Worm (Caenorhabditis elegans) whole organism, late embryonic: ENCODE data around the gene D2023.4.

Experiments used
- C08G9.2 ChIP-seq: sonication (generic microtip); optimal IDR thresholded peaks from 2 replicates; lab custom pipeline; 2016; ENCODE audit warnings: mild to moderate bottlenecking, missing genetic modification characterization, moderate library complexity, missing compliant biosample characterization
- K02D7.2 ChIP-seq: sonication (generic microtip); optimal IDR thresholded peaks from 2 replicates; lab custom pipeline; 2017; ENCODE audit warnings: mild to moderate bottlenecking, missing genetic modification characterization, missing compliant biosample characterization
- K09A11.1 ChIP-seq: sonication (generic microtip); optimal IDR thresholded peaks from 2 replicates; lab custom pipeline; 2017; ENCODE audit warnings: antibody characterized with exemption, mild to moderate bottlenecking, missing genetic modification characterization, missing compliant biosample characterization; ENCODE audit not compliant: insufficient read depth
- Y22D7AL.16 ChIP-seq: sonication (generic microtip); optimal IDR thresholded peaks from 2 replicates; lab custom pipeline; 2016; ENCODE audit warnings: missing genetic modification characterization, missing compliant biosample characterization
- ahr-1 ChIP-seq: sonication (generic microtip); optimal IDR thresholded peaks from 2 replicates; lab custom pipeline; 2016; ENCODE audit warnings: missing genetic modification characterization, missing compliant biosample characterization
- ceh-18 ChIP-seq: sonication (generic microtip); optimal IDR thresholded peaks from 2 replicates; lab custom pipeline; 2016; ENCODE audit warnings: missing genetic modification characterization, missing compliant biosample characterization
- ceh-22 ChIP-seq: sonication (generic microtip); optimal IDR thresholded peaks from 2 replicates; lab custom pipeline; 2017; ENCODE audit warnings: missing biosample characterization, missing genetic modification characterization
- ceh-24 ChIP-seq: sonication (generic microtip); optimal IDR thresholded peaks from 2 replicates; lab custom pipeline; 2016; ENCODE audit warnings: mild to moderate bottlenecking, missing genetic modification characterization, missing compliant biosample characterization
- ceh-31 ChIP-seq: sonication (generic microtip); optimal IDR thresholded peaks from 2 replicates; lab custom pipeline; 2016; ENCODE audit warnings: missing genetic modification characterization, missing compliant biosample characterization
- ceh-34 ChIP-seq: sonication (generic microtip); optimal IDR thresholded peaks from 2 replicates; lab custom pipeline; 2016; ENCODE audit warnings: mild to moderate bottlenecking, missing genetic modification characterization, missing compliant biosample characterization
- ceh-6 ChIP-seq: fragments of 200-800 bp; sonication (Bioruptor generic); optimal IDR thresholded peaks from 2 replicates; lab custom pipeline; 2018; ENCODE audit warnings: mild to moderate bottlenecking, missing genetic modification characterization, missing compliant biosample characterization
- ceh-9 ChIP-seq: sonication (generic microtip); optimal IDR thresholded peaks from 2 replicates; lab custom pipeline; 2016; ENCODE audit warnings: mild to moderate bottlenecking, missing genetic modification characterization, inconsistent platforms, missing compliant biosample characterization
- elt-2 ChIP-seq: sonication (generic microtip); optimal IDR thresholded peaks from 2 replicates; lab custom pipeline; 2016; ENCODE audit warnings: missing genetic modification reagents, missing genetic modification characterization, missing compliant biosample characterization
- ets-4 ChIP-seq: sonication (generic microtip); optimal IDR thresholded peaks from 2 replicates; lab custom pipeline; 2016; ENCODE audit warnings: missing genetic modification characterization, missing compliant biosample characterization
- fkh-10 ChIP-seq: fragments of 150-350 bp; optimal IDR thresholded peaks from 2 replicates; lab custom pipeline; 2014; ENCODE audit warnings: missing biosample characterization, missing genetic modification reagents, missing genetic modification characterization
- fkh-6 ChIP-seq: sonication (generic microtip); optimal IDR thresholded peaks from 2 replicates; lab custom pipeline; 2016; ENCODE audit warnings: missing genetic modification characterization, missing compliant biosample characterization
- gmeb-2 ChIP-seq: sonication (generic microtip); optimal IDR thresholded peaks from 2 replicates; lab custom pipeline; 2016; ENCODE audit warnings: missing genetic modification characterization, inconsistent platforms, missing compliant biosample characterization
- hlh-15 ChIP-seq: sonication (generic microtip); optimal IDR thresholded peaks from 2 replicates; lab custom pipeline; 2016; ENCODE audit warnings: missing genetic modification characterization, missing compliant biosample characterization
- hlh-30 ChIP-seq: sonication (generic microtip); optimal IDR thresholded peaks from 2 replicates; lab custom pipeline; 2017; ENCODE audit warnings: antibody characterized with exemption, missing genetic modification characterization, missing compliant biosample characterization; ENCODE audit not compliant: insufficient read depth
- hlh-6 ChIP-seq: sonication (generic microtip); optimal IDR thresholded peaks from 2 replicates; lab custom pipeline; 2016; ENCODE audit warnings: missing genotype, missing genetic modification characterization, missing compliant biosample characterization
- madf-2 ChIP-seq: sonication (generic microtip); optimal IDR thresholded peaks from 2 replicates; lab custom pipeline; 2017; ENCODE audit warnings: missing genetic modification characterization, missing compliant biosample characterization
- nfya-1 ChIP-seq: sonication (generic microtip); optimal IDR thresholded peaks from 2 replicates; lab custom pipeline; 2017; ENCODE audit warnings: missing genetic modification characterization, mild to moderate bottlenecking, missing compliant biosample characterization, antibody characterized with exemption, moderate library complexity
- nhr-11 ChIP-seq: fragments of 150-350 bp; optimal IDR thresholded peaks from 2 replicates; lab custom pipeline; 2014; ENCODE audit warnings: missing biosample characterization, missing genetic modification characterization
- npax-4 ChIP-seq: sonication (generic microtip); optimal IDR thresholded peaks from 2 replicates; lab custom pipeline; 2016; ENCODE audit warnings: missing genetic modification characterization, missing compliant biosample characterization
- pag-3 ChIP-seq: sonication (generic microtip); optimal IDR thresholded peaks from 2 replicates; lab custom pipeline; 2016; ENCODE audit warnings: missing compliant biosample characterization, missing genetic modification characterization, borderline replicate concordance
- pha-2 ChIP-seq: sonication (generic microtip); optimal IDR thresholded peaks from 2 replicates; lab custom pipeline; 2017; ENCODE audit warnings: mild to moderate bottlenecking, missing genetic modification characterization, missing compliant biosample characterization
- pros-1 ChIP-seq: fragments of 150-350 bp; optimal IDR thresholded peaks from 2 replicates; lab custom pipeline; 2014; ENCODE audit warnings: missing biosample characterization, missing genetic modification reagents, missing genetic modification characterization
- ref-2 ChIP-seq: sonication (generic microtip); optimal IDR thresholded peaks from 2 replicates; lab custom pipeline; 2016; ENCODE audit warnings: missing genetic modification characterization, missing compliant biosample characterization
- sdc-2 ChIP-seq: sonication (generic microtip); optimal IDR thresholded peaks from 2 replicates; lab custom pipeline; 2016; ENCODE audit warnings: missing genotype, missing genetic modification characterization, missing compliant biosample characterization
- syd-9 ChIP-seq: sonication (generic microtip); optimal IDR thresholded peaks from 2 replicates; lab custom pipeline; 2016; ENCODE audit warnings: mild to moderate bottlenecking, missing genetic modification characterization, moderate library complexity, missing compliant biosample characterization
- tbx-7 ChIP-seq: sonication (generic microtip); optimal IDR thresholded peaks from 2 replicates; lab custom pipeline; 2016; ENCODE audit warnings: missing genotype, missing genetic modification characterization, missing compliant biosample characterization
- unc-3 ChIP-seq, 2 experiments: fragments of 200-800 bp in 1 of 2; sonication (Bioruptor generic) in 1 of 2; sonication (generic microtip) in 1 of 2; conservative IDR thresholded peaks in 1 of 2; optimal IDR thresholded peaks in 1 of 2; 2 replicates each; pipeline versions ENCODE4 v1.3.6 to Lab custom; 2016 to 2022; ENCODE audit warnings: missing compliant biosample characterization in 2 of 2, missing genetic modification characterization in 2 of 2, missing genetic modification reagents in 1 of 2
- unc-55 ChIP-seq: sonication (generic microtip); optimal IDR thresholded peaks from 2 replicates; lab custom pipeline; 2017; ENCODE audit warnings: missing biosample characterization, missing genetic modification reagents, missing genetic modification characterization
- unc-86 ChIP-seq: sonication (generic microtip); optimal IDR thresholded peaks from 2 replicates; lab custom pipeline; 2016; ENCODE audit warnings: missing genetic modification characterization, missing compliant biosample characterization
- ztf-16 ChIP-seq: sonication (generic microtip); optimal IDR thresholded peaks from 2 replicates; lab custom pipeline; 2017; ENCODE audit warnings: missing genetic modification characterization, missing compliant biosample characterization

Gene D2023.4

DNA sequence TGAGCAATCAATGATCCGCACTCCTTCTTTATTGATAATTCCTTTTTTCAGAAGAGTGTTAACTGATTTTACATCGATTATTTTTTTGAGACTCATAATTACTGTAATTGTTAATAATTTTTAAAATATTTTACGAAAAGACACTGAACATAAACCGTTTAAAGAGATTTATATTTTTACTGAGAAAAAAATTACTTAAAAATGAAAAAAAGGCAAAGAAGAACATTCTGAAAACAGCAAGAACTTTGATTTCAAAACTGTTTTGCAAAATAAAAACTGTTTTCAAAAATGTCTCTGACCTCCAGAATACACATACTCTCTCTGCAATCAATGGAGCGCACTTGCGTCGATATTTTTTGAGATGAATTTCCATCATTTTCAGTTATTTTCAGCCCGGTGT, 1.4 kb upstream of the D2023.4 start, which contains the start of the genes mpst-1 and D2023.6:
Gene mpst-1, minus strand, starts transcription at position 101 of the 400 bp plus-strand sequence.
Gene D2023.6, plus strand, starts transcription at position 388 of the 400 bp plus-strand sequence.
- TF ChIP-seq ceh-9 (no peak), fkh-10 (no peak), pha-2 (tag; lab: Kevin White, UChicago) (no peak), ceh-34 (no peak), ceh-6 (no peak), C08G9.2 (no peak), unc-55 (GFP tag; lab: Kevin White, UChicago) (no peak), ahr-1 (tag; lab: Kevin White, UChicago) (no peak), madf-2 (tag; lab: Kevin White, UChicago) (no peak), ceh-22 (tag; lab: Kevin White, UChicago) (no peak), unc-3 (GFP tag; conservative IDR thresholded peaks at IDR 0.05; lab: Robert Waterston, UW) (no peak), unc-3 (tag; optimal IDR thresholded peaks at IDR 0.05; lab: Kevin White, UChicago) (no peak), sdc-2 (tag; lab: Kevin White, UChicago) (no peak), tbx-7 (no peak), Y22D7AL.16 (tag; lab: Kevin White, UChicago) (no peak), K09A11.1 (tag; lab: Kevin White, UChicago) (no peak), pros-1 (no peak), npax-4 (tag; lab: Kevin White, UChicago) (no peak)

DNA sequence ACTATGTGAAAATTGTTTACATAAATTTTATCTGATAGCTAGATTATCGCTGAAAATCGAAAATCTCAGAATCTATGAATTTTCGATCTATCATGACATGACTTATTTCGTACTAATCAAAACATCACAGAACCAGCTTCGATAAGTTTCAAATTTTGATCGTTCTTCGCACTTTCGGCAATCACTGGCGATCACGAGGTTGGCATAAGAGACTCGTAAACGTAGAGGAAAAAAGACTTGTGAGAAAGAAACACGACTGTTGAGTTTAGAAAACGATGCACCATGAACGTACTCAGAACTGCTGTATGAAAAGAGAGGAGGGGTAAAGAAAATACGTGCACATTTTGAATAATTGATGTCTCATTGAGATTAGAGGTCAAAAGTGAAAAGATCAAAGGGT, 1.6 kb downstream of the D2023.4 start:
- TF ChIP-seq unc-55 (GFP tag; lab: Kevin White, UChicago) (peak; percentile 33), ets-4 (tag; lab: Kevin White, UChicago) (no peak), ceh-24 (tag; lab: Kevin White, UChicago) (no peak), pros-1 (no peak), syd-9 (no peak), K02D7.2 (tag; lab: Kevin White, UChicago) (no peak), elt-2 (no peak), unc-86 (tag; lab: Kevin White, UChicago) (no peak), fkh-6 (tag; lab: Kevin White, UChicago) (no peak), ceh-18 (tag; lab: Kevin White, UChicago) (peak; percentile 54), gmeb-2 (tag; lab: Kevin White, UChicago) (no peak), ceh-31 (tag; lab: Kevin White, UChicago) (no peak), ztf-16 (tag; lab: Kevin White, UChicago) (no peak), unc-3 (GFP tag; conservative IDR thresholded peaks at IDR 0.05; lab: Robert Waterston, UW) (no peak), unc-3 (tag; optimal IDR thresholded peaks at IDR 0.05; lab: Kevin White, UChicago) (no peak), nhr-11 (tag; lab: Kevin White, UChicago) (no peak), hlh-30 (peak; percentile 11), ref-2 (tag; lab: Kevin White, UChicago) (no peak)
- TF ChIP-seq, all 69 proteins: peak for 3

ce11 chrV:11823125-11823833, 2.3 kb downstream of the D2023.4 start:
- TF ChIP-seq nfya-1 (tag; lab: Kevin White, UChicago) (peak; percentile 36), elt-2 (peak; percentile 39)

ce11 chrV:11822461-11822939, 3.1 kb downstream of the D2023.4 start, which contains the start of gene pyc-1:
TSS of gene pyc-1 (minus strand) at chrV:11822529.
- TF ChIP-seq hlh-15 (tag; lab: Kevin White, UChicago) = no peak

DNA sequence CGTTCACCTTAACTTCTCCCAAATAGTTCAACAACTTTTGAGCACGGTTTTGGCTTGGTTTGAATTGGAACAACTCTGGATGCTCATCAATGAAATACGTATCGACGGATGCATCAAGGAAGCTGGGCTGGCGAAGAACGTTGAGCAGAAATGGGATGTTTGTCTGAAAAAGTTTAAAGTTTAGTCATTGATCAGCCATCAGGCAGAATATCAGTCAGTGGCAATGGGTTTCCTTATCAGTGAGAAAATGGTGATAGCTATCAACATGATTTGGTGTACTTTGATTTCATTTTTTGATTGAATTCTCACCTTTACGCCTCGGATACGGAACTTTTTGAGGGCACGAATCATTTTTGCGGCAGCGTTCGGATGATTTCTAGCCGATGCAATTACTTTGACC, 5.0 kb downstream of the D2023.4 start:
- peak; percentile 34 for TF ChIP-seq elt-2
- TF ChIP-seq hlh-6 (tag; lab: Kevin White, UChicago) = no peak
- TF ChIP-seq pag-3 (tag; lab: Kevin White, UChicago) = no peak
- TF ChIP-seq, all 69 proteins: peak for 1
